Worm (Caenorhabditis elegans): ENCODE results near the gene K07F5.14.

ce11 chrIV:9855712-9856111, 6.3 kb upstream of the K07F5.14 start, which contains the start of gene K07F5.12:
- TF ChIP-seq unc-39 (tag; optimal IDR thresholded peaks at IDR 0.05) (no peak), unc-62 (GFP tag; optimal IDR thresholded peaks at IDR 0.05) (no peak), zip-8 (tag; optimal IDR thresholded peaks at IDR 0.05) (no peak), elt-1 (tag; optimal IDR thresholded peaks at IDR 0.05; ENCODE audit: borderline replicate concordance, insufficient read depth) (no peak), mab-5 (tag; optimal IDR thresholded peaks at IDR 0.05) (no peak), bed-3 (GFP tag; optimal IDR thresholded peaks at IDR 0.05) (no peak), drap-1 (GFP tag; optimal IDR thresholded peaks at IDR 0.05) (no peak), lin-13 (tag; optimal IDR thresholded peaks at IDR 0.05) (no peak), pha-4 (tag; optimal IDR thresholded peaks at IDR 0.05) (no peak)
